Fruit fly (Drosophila melanogaster) whole organism, prepupa: ENCODE measurements around the gene Bet3.

Experiments used
- Blimp-1 ChIP-seq: fragments of 200-800 bp; sonication (Bioruptor generic); optimal IDR thresholded peaks from 3 replicates; lab custom pipeline; 2017; ENCODE audit warnings: missing biosample characterization, missing genetic modification characterization, mild to moderate bottlenecking, moderate library complexity, missing genetic modification reagents
- CG10631 ChIP-seq: fragments of 200-800 bp; sonication (Bioruptor generic); optimal IDR thresholded peaks from 2 replicates; lab custom pipeline; 2016; ENCODE audit warnings: missing biosample characterization, missing genetic modification characterization
- CG11294 ChIP-seq: fragments of 200-800 bp; sonication (Bioruptor generic); IDR thresholded peaks from 2 replicates; pipeline ENCODE4 v1.3.6; 2022; ENCODE audit warnings: missing biosample characterization, missing genetic modification characterization
- CG11762 ChIP-seq: fragments of 200-800 bp; sonication (Bioruptor generic); optimal IDR thresholded peaks from 3 replicates; lab custom pipeline; 2016; ENCODE audit warnings: missing biosample characterization, missing genetic modification characterization; ENCODE audit not compliant: insufficient read depth
- CG11902 ChIP-seq: fragments of 200-800 bp; sonication (Bioruptor generic); optimal IDR thresholded peaks from 3 replicates; lab custom pipeline; 2016; ENCODE audit warnings: missing biosample characterization, missing genetic modification characterization
- CG15336 ChIP-seq: fragments of 200-800 bp; sonication (Bioruptor generic); IDR thresholded peaks from 2 replicates; pipeline ENCODE4 v1.3.6; 2022; ENCODE audit warnings: missing biosample characterization, missing genetic modification characterization
- CG1621 ChIP-seq: fragments of 200-800 bp; sonication (Bioruptor generic); optimal IDR thresholded peaks from 3 replicates; lab custom pipeline; 2018; ENCODE audit warnings: missing biosample characterization, mild to moderate bottlenecking, missing genetic modification characterization
- CG16779 ChIP-seq: fragments of 200-800 bp; sonication (Bioruptor generic); optimal IDR thresholded peaks from 3 replicates; lab custom pipeline; 2017; ENCODE audit warnings: missing biosample characterization, mild to moderate bottlenecking, missing genetic modification characterization
- CG3032 ChIP-seq: fragments of 200-800 bp; optimal IDR thresholded peaks from 2 replicates; lab custom pipeline; 2019; ENCODE audit warnings: missing biosample characterization, mild to moderate bottlenecking, missing genetic modification characterization, moderate library complexity
- CG34406 ChIP-seq: fragments of 200-800 bp; sonication (Bioruptor generic); optimal IDR thresholded peaks from 3 replicates; lab custom pipeline; 2016; ENCODE audit warnings: missing biosample characterization, missing genetic modification characterization
- CG3919 ChIP-seq: fragments of 200-800 bp; sonication (Bioruptor generic); optimal IDR thresholded peaks from 3 replicates; lab custom pipeline; 2016; ENCODE audit warnings: missing biosample characterization, missing genetic modification characterization
- CG4318 ChIP-seq: fragments of 200-800 bp; sonication (Bioruptor generic); optimal IDR thresholded peaks from 3 replicates; lab custom pipeline; 2017; ENCODE audit warnings: missing biosample characterization, mild to moderate bottlenecking, missing genetic modification characterization
- CG6163 ChIP-seq: fragments of 200-800 bp; sonication (Bioruptor generic); IDR thresholded peaks from 3 replicates; pipeline ENCODE4 v1.3.6; 2022; ENCODE audit warnings: missing biosample characterization, missing genetic modification characterization
- CG6276 ChIP-seq: fragments of 200-800 bp; sonication (Bioruptor generic); optimal IDR thresholded peaks from 2 replicates; lab custom pipeline; 2017; ENCODE audit warnings: missing biosample characterization, mild to moderate bottlenecking, missing genetic modification characterization
- CG6792 ChIP-seq: fragments of 200-800 bp; sonication (Bioruptor generic); optimal IDR thresholded peaks from 3 replicates; lab custom pipeline; 2016; ENCODE audit warnings: missing biosample characterization, missing genetic modification characterization
- CG6808 ChIP-seq: fragments of 200-800 bp; sonication (Bioruptor generic); optimal IDR thresholded peaks from 3 replicates; lab custom pipeline; 2017; ENCODE audit warnings: missing biosample characterization, missing genetic modification characterization, mild to moderate bottlenecking, moderate library complexity, missing genetic modification reagents
- CG7368 ChIP-seq: fragments of 200-800 bp; sonication (Bioruptor generic); optimal IDR thresholded peaks from 3 replicates; lab custom pipeline; 2016; ENCODE audit warnings: missing biosample characterization, missing genetic modification characterization
- CG8119 ChIP-seq: fragments of 200-800 bp; sonication (Bioruptor generic); IDR thresholded peaks from 3 replicates; pipeline ENCODE4 v1.3.6; 2022; ENCODE audit warnings: missing biosample characterization, missing genetic modification characterization
- CG8319 ChIP-seq: fragments of 200-800 bp; sonication (Bioruptor generic); optimal IDR thresholded peaks from 3 replicates; lab custom pipeline; 2016; ENCODE audit warnings: missing biosample characterization, missing genetic modification characterization
- CG9139 ChIP-seq: fragments of 200-800 bp; sonication (Bioruptor generic); optimal IDR thresholded peaks from 3 replicates; lab custom pipeline; 2017; ENCODE audit warnings: missing biosample characterization, mild to moderate bottlenecking, missing genetic modification characterization
- Eip75B ChIP-seq: fragments of 200-800 bp; sonication (Bioruptor generic); optimal IDR thresholded peaks from 3 replicates; lab custom pipeline; 2016; ENCODE audit warnings: missing biosample characterization, missing genetic modification characterization
- Eip78C ChIP-seq: fragments of 200-800 bp; sonication (Bioruptor generic); peaks from one replicate; lab custom pipeline; 2016; ENCODE audit warnings: missing biosample characterization, missing genetic modification characterization
- Eip93F ChIP-seq: fragments of 200-800 bp; sonication (Bioruptor generic); optimal IDR thresholded peaks from 2 replicates; lab custom pipeline; 2016; ENCODE audit warnings: missing biosample characterization, mild to moderate bottlenecking, missing genetic modification characterization
- Ets21C ChIP-seq: fragments of 200-800 bp; sonication (Bioruptor generic); optimal IDR thresholded peaks from 3 replicates; lab custom pipeline; 2016; ENCODE audit warnings: missing biosample characterization, missing genetic modification characterization
- Ets96B ChIP-seq: fragments of 200-800 bp; optimal IDR thresholded peaks from 2 replicates; lab custom pipeline; 2019; ENCODE audit warnings: missing biosample characterization, mild to moderate bottlenecking, missing genetic modification characterization, moderate library complexity
- Gug ChIP-seq: fragments of 200-800 bp; sonication (Bioruptor generic); IDR thresholded peaks from 2 replicates; pipeline ENCODE4 v1.3.6; 2022; ENCODE audit warnings: missing biosample characterization, missing genetic modification characterization
- Hr38 ChIP-seq: sonication (Bioruptor generic); optimal IDR thresholded peaks from 2 replicates; lab custom pipeline; 2016; ENCODE audit warnings: missing biosample characterization, missing genetic modification characterization
- Hr39 ChIP-seq: fragments of 200-800 bp; sonication (Bioruptor generic); optimal IDR thresholded peaks from 2 replicates; lab custom pipeline; 2016; ENCODE audit warnings: missing biosample characterization, missing genetic modification characterization
- Hr4 ChIP-seq: fragments of 200-800 bp; sonication (Bioruptor generic); optimal IDR thresholded peaks from 3 replicates; lab custom pipeline; 2016; ENCODE audit warnings: missing biosample characterization, missing genetic modification characterization
- Met ChIP-seq: fragments of 200-800 bp; sonication (Bioruptor generic); optimal IDR thresholded peaks from 3 replicates; lab custom pipeline; 2016; ENCODE audit warnings: missing biosample characterization, missing genetic modification characterization
- OdsH ChIP-seq: fragments of 200-800 bp; sonication (Bioruptor generic); optimal IDR thresholded peaks from 3 replicates; lab custom pipeline; 2016; ENCODE audit warnings: missing biosample characterization, missing genetic modification characterization
- Smox ChIP-seq: fragments of 200-800 bp; sonication (Bioruptor generic); optimal IDR thresholded peaks from 3 replicates; lab custom pipeline; 2016; ENCODE audit warnings: missing biosample characterization, missing genetic modification characterization
- Sox102F ChIP-seq: fragments of 200-800 bp; sonication (Bioruptor generic); optimal IDR thresholded peaks from 2 replicates; lab custom pipeline; 2016; ENCODE audit warnings: missing biosample characterization, mild to moderate bottlenecking, missing genetic modification characterization
- Sox14 ChIP-seq: fragments of 200-800 bp; sonication (Bioruptor generic); optimal IDR thresholded peaks from 3 replicates; lab custom pipeline; 2016; ENCODE audit warnings: missing biosample characterization, missing genetic modification characterization
- Sox15 ChIP-seq: fragments of 200-800 bp; sonication (Bioruptor generic); optimal IDR thresholded peaks from 3 replicates; lab custom pipeline; 2016; ENCODE audit warnings: missing biosample characterization, missing genetic modification characterization
- achi ChIP-seq: fragments of 200-800 bp; sonication (Bioruptor generic); optimal IDR thresholded peaks from 3 replicates; lab custom pipeline; 2016; ENCODE audit warnings: missing biosample characterization, missing genetic modification characterization
- acj6 ChIP-seq: fragments of 200-800 bp; sonication (Bioruptor generic); optimal IDR thresholded peaks from 3 replicates; lab custom pipeline; 2016; ENCODE audit warnings: missing biosample characterization, missing genetic modification characterization
- dac ChIP-seq: fragments of 200-800 bp; sonication (Bioruptor generic); optimal IDR thresholded peaks from 2 replicates; lab custom pipeline; 2017; ENCODE audit warnings: missing biosample characterization, mild to moderate bottlenecking, missing genetic modification characterization
- dsx ChIP-seq: fragments of 200-800 bp; optimal IDR thresholded peaks from 3 replicates; lab custom pipeline; 2019; ENCODE audit warnings: missing biosample characterization, mild to moderate bottlenecking, missing genetic modification characterization, moderate library complexity; ENCODE audit not compliant: poor library complexity, severe bottlenecking
- eg ChIP-seq: fragments of 200-800 bp; sonication (Bioruptor generic); IDR thresholded peaks from 3 replicates; pipeline ENCODE4 v1.3.6; 2022; ENCODE audit warnings: missing biosample characterization, missing genetic modification characterization
- esn ChIP-seq: fragments of 200-800 bp; sonication (Bioruptor generic); optimal IDR thresholded peaks from 2 replicates; lab custom pipeline; 2016; ENCODE audit warnings: missing biosample characterization, mild to moderate bottlenecking, missing genetic modification characterization, moderate library complexity
- fd59A ChIP-seq: fragments of 200-800 bp; sonication (Bioruptor generic); optimal IDR thresholded peaks from 2 replicates; lab custom pipeline; 2017; ENCODE audit warnings: missing biosample characterization, mild to moderate bottlenecking, missing genetic modification characterization, missing genetic modification reagents
- fd85E ChIP-seq: fragments of 200-800 bp; sonication (Bioruptor generic); optimal IDR thresholded peaks from 3 replicates; lab custom pipeline; 2016; ENCODE audit warnings: missing biosample characterization, missing genetic modification characterization
- fkh ChIP-seq: fragments of 200-800 bp; sonication (Bioruptor generic); optimal IDR thresholded peaks from 3 replicates; lab custom pipeline; 2017; ENCODE audit warnings: missing biosample characterization, mild to moderate bottlenecking, missing genetic modification characterization, moderate library complexity
- lz ChIP-seq: fragments of 200-800 bp; sonication (Bioruptor generic); optimal IDR thresholded peaks from 3 replicates; lab custom pipeline; 2016; ENCODE audit warnings: missing biosample characterization, missing genetic modification characterization
- net ChIP-seq: fragments of 200-800 bp; sonication (Bioruptor generic); optimal IDR thresholded peaks from 3 replicates; lab custom pipeline; 2016; ENCODE audit warnings: missing biosample characterization, missing genetic modification characterization
- salr ChIP-seq, 2 experiments: fragments of 200-800 bp; sonication (Bioruptor generic); optimal IDR thresholded peaks; 3 replicates each; lab custom pipeline; 2016 to 2018; ENCODE audit warnings: missing biosample characterization in 2 of 2, missing genetic modification characterization in 2 of 2, mild to moderate bottlenecking in 1 of 2
- spab ChIP-seq: fragments of 200-800 bp; sonication (Bioruptor generic); optimal IDR thresholded peaks from 2 replicates; lab custom pipeline; 2017; ENCODE audit warnings: missing biosample characterization, mild to moderate bottlenecking, missing genetic modification characterization, missing genetic modification reagents
- ss ChIP-seq, 2 experiments: fragments of 200-800 bp; sonication (Bioruptor generic); optimal IDR thresholded peaks; 2 replicates in 1 of 2; 3 replicates in 1 of 2; lab custom pipeline; 2017 to 2018; ENCODE audit warnings: mild to moderate bottlenecking in 2 of 2, missing biosample characterization in 2 of 2, missing genetic modification characterization in 2 of 2, moderate library complexity in 1 of 2
- svp ChIP-seq: fragments of 200-800 bp; sonication (Bioruptor generic); peaks from one replicate; lab custom pipeline; 2016; ENCODE audit warnings: missing biosample characterization, missing genetic modification characterization
- topi ChIP-seq: fragments of 200-800 bp; sonication (Bioruptor generic); optimal IDR thresholded peaks from 3 replicates; lab custom pipeline; 2016; ENCODE audit warnings: missing biosample characterization, missing genetic modification characterization
- vri ChIP-seq: fragments of 200-800 bp; sonication (Bioruptor generic); optimal IDR thresholded peaks from 3 replicates; lab custom pipeline; 2016; ENCODE audit warnings: missing biosample characterization, mild to moderate bottlenecking, missing genetic modification characterization

The Bet3 gene

DNA sequence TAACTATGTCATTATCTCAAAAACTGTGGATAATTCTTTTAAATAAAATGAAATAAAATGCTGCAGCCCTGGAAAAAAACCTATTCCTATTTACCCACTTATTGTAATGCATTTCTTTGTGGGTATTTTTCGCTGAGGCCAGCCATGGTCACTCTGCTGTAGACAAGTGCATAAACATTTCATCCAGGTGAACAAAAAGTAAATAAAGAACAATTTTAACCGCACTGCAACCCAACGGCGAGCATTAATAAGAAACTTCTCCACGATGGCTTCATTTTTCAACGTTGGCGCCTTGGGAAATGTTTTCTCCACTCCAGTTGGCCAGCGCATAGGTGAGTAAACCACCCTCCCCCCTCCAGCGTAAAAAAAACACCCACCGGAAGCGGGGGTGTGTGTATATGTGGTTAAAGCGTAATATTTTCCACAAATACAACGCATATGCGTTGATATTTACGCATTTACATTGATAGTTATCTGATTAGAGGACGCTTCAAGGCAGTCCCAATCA is 4.7 kb upstream of the Bet3 start, which contains the start of gene CG3529:
Gene CG3529 (plus strand): TSS at position 134 of the 508 bp plus-strand sequence.
- peak; percentile 47 for TF ChIP-seq Met (GFP tag; lab: Kevin White, UChicago)
- no peak for TF ChIP-seq Blimp-1 (GFP tag; lab: Kevin White, UChicago)
- peak; percentile 72 for TF ChIP-seq Eip78C
- no peak for TF ChIP-seq CG15336
- TF ChIP-seq dac: no peak
- TF ChIP-seq Eip75B (GFP tag; lab: Kevin White, UChicago): peak; percentile 33
- TF ChIP-seq CG16779 (tag; lab: Kevin White, UChicago): peak; percentile 8
- TF ChIP-seq Hr39 (GFP tag; lab: Kevin White, UChicago): peak; percentile 17
- no peak for TF ChIP-seq fd85E (GFP tag; lab: Kevin White, UChicago)
- no peak for TF ChIP-seq acj6 (GFP tag; lab: Kevin White, UChicago)
- no peak for TF ChIP-seq Ets96B (tag; lab: Kevin White, UChicago)
- TF ChIP-seq CG3919 (GFP tag; lab: Kevin White, UChicago): no peak
- TF ChIP-seq CG8119: no peak
- TF ChIP-seq CG9139 (GFP tag; lab: Kevin White, UChicago): no peak
- no peak for TF ChIP-seq CG11762 (GFP tag; lab: Kevin White, UChicago)
- peak; percentile 26 for TF ChIP-seq lz (GFP tag; lab: Kevin White, UChicago)
- peak; percentile 13 for TF ChIP-seq Hr4 (GFP tag; lab: Kevin White, UChicago)
- TF ChIP-seq salr (GFP tag; optimal IDR thresholded peaks at IDR 0.05; lab: Kevin White, UChicago): no peak
- TF ChIP-seq CG6808 (GFP tag; lab: Kevin White, UChicago): peak; percentile 62
- peak; percentile 92 for TF ChIP-seq fkh (GFP tag; lab: Kevin White, UChicago)
- no peak for TF ChIP-seq Sox15 (GFP tag; lab: Kevin White, UChicago)
- peak; percentile 29 for TF ChIP-seq esn (GFP tag; lab: Kevin White, UChicago)
- TF ChIP-seq CG34406 (GFP tag; lab: Kevin White, UChicago): no peak
- TF ChIP-seq Ets21C: peak; percentile 21
- no peak for TF ChIP-seq topi (GFP tag; lab: Kevin White, UChicago)
- no peak for TF ChIP-seq CG11294 (GFP tag; lab: Robert Waterston, UW)
- TF ChIP-seq OdsH (GFP tag; lab: Kevin White, UChicago): peak; percentile 8
- TF ChIP-seq CG11902 (GFP tag; lab: Kevin White, UChicago): no peak
- TF ChIP-seq eg (GFP tag; lab: Robert Waterston, UW): no peak
- TF ChIP-seq achi: no peak
- TF ChIP-seq CG6163: 0 out of 3 replicates have a peak, but pooled peaks have one; percentile 38
- no peak for TF ChIP-seq CG6792 (GFP tag; lab: Kevin White, UChicago)
- TF ChIP-seq CG3032 (tag; lab: Kevin White, UChicago): peak; percentile 7
- TF ChIP-seq vri: no peak
- TF ChIP-seq Sox14 (GFP tag; lab: Kevin White, UChicago): peak; percentile 25
- TF ChIP-seq spab (GFP tag; lab: Kevin White, UChicago): no peak
- no peak for TF ChIP-seq net
- TF ChIP-seq Gug (GFP tag; lab: Robert Waterston, UW): no peak
- TF ChIP-seq CG10631 (GFP tag; lab: Kevin White, UChicago): peak; percentile 25
- no peak for TF ChIP-seq CG7368 (GFP tag; lab: Kevin White, UChicago)
- TF ChIP-seq CG8319 (GFP tag; lab: Kevin White, UChicago): no peak
- peak; percentile 21 for TF ChIP-seq CG1621
- no peak for TF ChIP-seq Eip93F (GFP tag; lab: Kevin White, UChicago)
- no peak for TF ChIP-seq Hr38 (GFP tag; lab: Kevin White, UChicago)
- no peak for TF ChIP-seq CG6276 (GFP tag; lab: Kevin White, UChicago)
- peak; percentile 24 for TF ChIP-seq Smox (GFP tag; lab: Kevin White, UChicago)
- peak; percentile 64 for TF ChIP-seq svp (GFP tag; lab: Kevin White, UChicago)
- peak in 1 of 2 experiments; percentile 61 for TF ChIP-seq ss (GFP tag; optimal IDR thresholded peaks at IDR 0.05; lab: Kevin White, UChicago)
- TF ChIP-seq dsx (GFP tag; lab: Kevin White, UChicago): no peak
- TF ChIP-seq fd59A: no peak
- no peak for TF ChIP-seq Sox102F (GFP tag; lab: Kevin White, UChicago)
- no peak for TF ChIP-seq CG4318 (GFP tag; lab: Kevin White, UChicago)
